Fruit fly (Drosophila melanogaster): ENCODE measurements around the gene CG9948.

CG9948 gene

dm6 chr3L:6988942-6989569 lies 33.3 kb downstream of the CG9948 start (continued):
- TF ChIP-seq ss (GFP tag; optimal IDR thresholded peaks at IDR 0.05) (peak; percentile 61 to 83), Hr4 (GFP tag; optimal IDR thresholded peaks at IDR 0.05) (peak; percentile 67), esn (GFP tag; optimal IDR thresholded peaks at IDR 0.05) (peak; percentile 74), CG11762 (GFP tag; optimal IDR thresholded peaks at IDR 0.05; ENCODE audit: insufficient read depth) (peak; percentile 78), CG15336 (GFP tag; IDR thresholded peaks at IDR 0.05) (peak; percentile 76), CG8119 (GFP tag; IDR thresholded peaks at IDR 0.05) (peak; percentile 73), fd85E (GFP tag; optimal IDR thresholded peaks at IDR 0.05) (no peak), eg (GFP tag; IDR thresholded peaks at IDR 0.05) (peak; percentile 68), CG6854 (GFP tag; optimal IDR thresholded peaks at IDR 0.05) (peak; percentile 3), spab (GFP tag; optimal IDR thresholded peaks at IDR 0.05) (peak; percentile 82), Sox15 (GFP tag; optimal IDR thresholded peaks at IDR 0.05) (peak; percentile 69), cyc (GFP tag; optimal IDR thresholded peaks at IDR 0.05) (peak; percentile 72), CG9139 (GFP tag; optimal IDR thresholded peaks at IDR 0.05) (peak; percentile 75), CG11902 (GFP tag; optimal IDR thresholded peaks at IDR 0.05) (peak; percentile 73), CG3032 (tag; optimal IDR thresholded peaks at IDR 0.05) (peak; percentile 84), Lpt (GFP tag; optimal IDR thresholded peaks at IDR 0.05) (peak; percentile 77), CG3919 (GFP tag; optimal IDR thresholded peaks at IDR 0.05) (peak; percentile 87), CG32006 (GFP tag; optimal IDR thresholded peaks at IDR 0.05) (peak; percentile 89), CG1621 (tag; optimal IDR thresholded peaks at IDR 0.05) (no peak), Eip75B (GFP tag; optimal IDR thresholded peaks at IDR 0.05) (peak; percentile 82), dac (GFP tag; optimal IDR thresholded peaks at IDR 0.05) (peak; percentile 61), Sox14 (GFP tag; optimal IDR thresholded peaks at IDR 0.05) (peak; percentile 49), Ets21C (GFP tag; optimal IDR thresholded peaks at IDR 0.05) (peak; percentile 21), CG6163 (GFP tag; IDR thresholded peaks at IDR 0.05) (peak; percentile 72; the same call in 2 of the 3 replicates), svp (GFP tag) (peak; percentile 89), CG34406 (GFP tag; optimal IDR thresholded peaks at IDR 0.05) (peak; percentile 78), dsx (GFP tag; optimal IDR thresholded peaks at IDR 0.05; ENCODE audit: poor library complexity, severe bottlenecking) (peak; percentile 61), fd59A (GFP tag; optimal IDR thresholded peaks at IDR 0.05) (peak; percentile 42), CG8632 (GFP tag; optimal IDR thresholded peaks at IDR 0.05) (peak; percentile 80), Eip93F (GFP tag; optimal IDR thresholded peaks at IDR 0.05) (no peak), CG8319 (GFP tag; optimal IDR thresholded peaks at IDR 0.05) (peak; percentile 71), Met (GFP tag; optimal IDR thresholded peaks at IDR 0.05) (peak; percentile 51), net (GFP tag; optimal IDR thresholded peaks at IDR 0.05) (peak; percentile 68), CG6808 (GFP tag; optimal IDR thresholded peaks at IDR 0.05) (peak; percentile 82), CG4318 (GFP tag; optimal IDR thresholded peaks at IDR 0.05) (peak; percentile 78), CG6792 (GFP tag; optimal IDR thresholded peaks at IDR 0.05) (peak; percentile 71), CG7368 (GFP tag; optimal IDR thresholded peaks at IDR 0.05) (peak; percentile 61), Blimp-1 (GFP tag; optimal IDR thresholded peaks at IDR 0.05) (peak; percentile 63), CG11294 (GFP tag; IDR thresholded peaks at IDR 0.05) (peak; percentile 38; the same call in 1 of the 2 replicates), vri (GFP tag; optimal IDR thresholded peaks at IDR 0.05) (no peak), CG10631 (GFP tag; optimal IDR thresholded peaks at IDR 0.05) (peak; percentile 83), achi (GFP tag; optimal IDR thresholded peaks at IDR 0.05) (peak; percentile 72)

Data from whole organism, prepupa.